Fruit fly (Drosophila melanogaster) whole organism, embryonic: ENCODE measurements around the gene Rpt6.
A peak's percentile ranks its signal among the peaks of the same experiment; 100 is the strongest.

Experiments used
- B-H1 ChIP-seq: fragments of 200-800 bp; sonication (Bioruptor generic); IDR thresholded peaks from 3 replicates; pipeline ENCODE4 v1.3.6; 2022; ENCODE audit warnings: missing biosample characterization, missing genetic modification characterization
- Bgb ChIP-seq: fragments of 200-800 bp; sonication (Bioruptor generic); IDR thresholded peaks from 2 replicates; pipeline ENCODE4 v1.3.6; 2022; ENCODE audit warnings: missing biosample characterization, missing genetic modification characterization; ENCODE audit not compliant: partially characterized antibody
- CG10147 ChIP-seq: fragments of 200-800 bp; sonication (Bioruptor generic); optimal IDR thresholded peaks from 2 replicates; lab custom pipeline; 2019; ENCODE audit warnings: missing biosample characterization, mild to moderate bottlenecking, missing genetic modification characterization, moderate library complexity
- CG12391 ChIP-seq: fragments of 200-800 bp; sonication (Bioruptor generic); optimal IDR thresholded peaks from 3 replicates; lab custom pipeline; 2018; ENCODE audit warnings: missing biosample characterization, mild to moderate bottlenecking, missing genetic modification characterization, moderate library complexity
- CG13287 ChIP-seq: fragments of 200-800 bp; sonication (Bioruptor generic); IDR thresholded peaks from 2 replicates; pipeline ENCODE4 v1.3.6; 2022; ENCODE audit warnings: missing biosample characterization, missing genetic modification characterization; ENCODE audit not compliant: partially characterized antibody
- CG14014 ChIP-seq: fragments of 200-800 bp; sonication (Bioruptor generic); IDR thresholded peaks from 2 replicates; pipeline ENCODE4 v1.3.6; 2022; ENCODE audit warnings: missing biosample characterization, missing genetic modification characterization
- CG17912 ChIP-seq: fragments of 200-800 bp; sonication (Bioruptor generic); optimal IDR thresholded peaks from 2 replicates; lab custom pipeline; 2018; ENCODE audit warnings: missing biosample characterization, mild to moderate bottlenecking, missing genetic modification characterization
- CG18619 ChIP-seq: fragments of 200-800 bp; sonication (Bioruptor generic); optimal IDR thresholded peaks from 3 replicates; lab custom pipeline; 2017; ENCODE audit warnings: missing biosample characterization, mild to moderate bottlenecking, missing genetic modification characterization
- CG18764 ChIP-seq: fragments of 200-800 bp; sonication (Bioruptor generic); optimal IDR thresholded peaks from 3 replicates; lab custom pipeline; 2016; ENCODE audit warnings: missing biosample characterization, missing genetic modification characterization
- CG2678 ChIP-seq: fragments of 200-800 bp; sonication (Bioruptor generic); optimal IDR thresholded peaks from 3 replicates; lab custom pipeline; 2019; ENCODE audit warnings: missing biosample characterization, mild to moderate bottlenecking, missing genetic modification characterization, moderate library complexity
- CG31441 ChIP-seq: fragments of 200-800 bp; sonication (Bioruptor generic); IDR thresholded peaks from 2 replicates; pipeline ENCODE4 v1.3.6; 2022; ENCODE audit warnings: missing biosample characterization, missing genetic modification characterization
- CG3163 ChIP-seq: fragments of 200-800 bp; sonication (Bioruptor generic); optimal IDR thresholded peaks from 3 replicates; lab custom pipeline; 2016; ENCODE audit warnings: missing biosample characterization, missing genetic modification characterization
- CG33213 ChIP-seq: fragments of 200-800 bp; sonication (Bioruptor generic); optimal IDR thresholded peaks from 3 replicates; lab custom pipeline; 2016; ENCODE audit warnings: missing biosample characterization, missing genetic modification characterization
- CG33557 ChIP-seq: fragments of 200-800 bp; sonication (Bioruptor generic); optimal IDR thresholded peaks from 2 replicates; lab custom pipeline; 2019; ENCODE audit warnings: missing biosample characterization, mild to moderate bottlenecking, missing genetic modification characterization, moderate library complexity
- CG34422 ChIP-seq: fragments of 200-800 bp; sonication (Bioruptor generic); IDR thresholded peaks from 3 replicates; pipeline ENCODE4 v1.3.6; 2022; ENCODE audit warnings: missing biosample characterization, missing genetic modification characterization
- CG3847 ChIP-seq: fragments of 200-800 bp; sonication (Bioruptor generic); IDR thresholded peaks from 2 replicates; pipeline ENCODE4 v1.3.6; 2022; ENCODE audit warnings: missing biosample characterization, missing genetic modification characterization
- CG4707 ChIP-seq: fragments of 200-800 bp; sonication (Bioruptor generic); optimal IDR thresholded peaks from 2 replicates; lab custom pipeline; 2018; ENCODE audit warnings: missing biosample characterization, mild to moderate bottlenecking, missing genetic modification characterization, moderate library complexity
- CG7987 ChIP-seq: fragments of 200-800 bp; sonication (Bioruptor generic); optimal IDR thresholded peaks from 2 replicates; lab custom pipeline; 2018; ENCODE audit warnings: missing biosample characterization, mild to moderate bottlenecking, missing genetic modification characterization, moderate library complexity
- CG9797 ChIP-seq: fragments of 200-800 bp; sonication (Bioruptor generic); optimal IDR thresholded peaks from 3 replicates; lab custom pipeline; 2018; ENCODE audit warnings: missing biosample characterization, mild to moderate bottlenecking, missing genetic modification characterization
- CG9817 ChIP-seq: fragments of 200-800 bp; sonication (Bioruptor generic); optimal IDR thresholded peaks from 2 replicates; lab custom pipeline; 2018; ENCODE audit warnings: missing biosample characterization, mild to moderate bottlenecking, missing genetic modification characterization, moderate library complexity
- Dp ChIP-seq: fragments of 200-800 bp; sonication (Bioruptor generic); optimal IDR thresholded peaks from 2 replicates; lab custom pipeline; 2018; ENCODE audit warnings: missing biosample characterization, mild to moderate bottlenecking, missing genetic modification characterization, moderate library complexity
- Eip74EF ChIP-seq, 2 experiments: fragments of 200-800 bp in 1 of 2; fragments of >200 bp in 1 of 2; sonication (Bioruptor generic) in 1 of 2; optimal IDR thresholded peaks; 2 replicates each; lab custom pipeline; 2017 to 2019; ENCODE audit warnings: missing biosample characterization in 2 of 2, missing genetic modification characterization in 2 of 2, mild to moderate bottlenecking in 1 of 2, moderate library complexity in 1 of 2
- H2.0 ChIP-seq: fragments of 200-800 bp; sonication (Bioruptor generic); IDR thresholded peaks from 2 replicates; pipeline ENCODE4 v1.3.6; 2022; ENCODE audit warnings: missing biosample characterization, missing genetic modification characterization
- Med ChIP-seq: fragments of 200-800 bp; sonication (Bioruptor generic); peaks from one replicate; lab custom pipeline; 2016; ENCODE audit warnings: missing biosample characterization, missing genetic modification characterization, mild to moderate bottlenecking, inconsistent platforms, moderate library complexity
- Meics ChIP-seq: fragments of 200-800 bp; sonication (Bioruptor generic); optimal IDR thresholded peaks from 2 replicates; lab custom pipeline; 2017; ENCODE audit warnings: missing biosample characterization, mild to moderate bottlenecking, missing genetic modification characterization
- Poxn ChIP-seq: fragments of 200-800 bp; sonication (Bioruptor generic); IDR thresholded peaks from 2 replicates; pipeline ENCODE4 v1.3.6; 2022; ENCODE audit warnings: missing biosample characterization, missing genetic modification characterization
- Sry-δ ChIP-seq: fragments of 200-800 bp; sonication (Bioruptor generic); optimal IDR thresholded peaks from 2 replicates; lab custom pipeline; 2016; ENCODE audit warnings: missing biosample characterization, missing genetic modification characterization
- Trl ChIP-seq, 3 experiments: fragments of >200 bp in 2 of 3; fragments of 200-800 bp in 1 of 3; sonication (Bioruptor generic) in 1 of 3; optimal IDR thresholded peaks; 2 replicates in 1 of 3; 3 replicates in 2 of 3; lab custom pipeline; 2016 to 2017; ENCODE audit warnings: missing biosample characterization in 1 of 3, missing genetic modification characterization in 1 of 3
- bigmax ChIP-seq: fragments of 200-800 bp; sonication (Bioruptor generic); optimal IDR thresholded peaks from 2 replicates; lab custom pipeline; 2018; ENCODE audit warnings: missing biosample characterization, mild to moderate bottlenecking, missing genetic modification characterization
- crp ChIP-seq, 2 experiments: fragments of 200-800 bp; sonication (Bioruptor generic); optimal IDR thresholded peaks; 2 replicates in 1 of 2; 3 replicates in 1 of 2; lab custom pipeline; 2017; ENCODE audit warnings: missing biosample characterization in 2 of 2, missing genetic modification characterization in 2 of 2, mild to moderate bottlenecking in 1 of 2, moderate library complexity in 1 of 2
- dysf ChIP-seq: fragments of 200-800 bp; sonication (Bioruptor generic); IDR thresholded peaks from 3 replicates; pipeline ENCODE4 v1.3.6; 2022; ENCODE audit warnings: missing biosample characterization, missing genetic modification characterization
- en ChIP-seq: fragments of 200-800 bp; sonication (Bioruptor generic); optimal IDR thresholded peaks from 2 replicates; lab custom pipeline; 2016; ENCODE audit warnings: missing biosample characterization, missing genetic modification characterization
- gfzf ChIP-seq: fragments of 200-800 bp; sonication (Bioruptor generic); optimal IDR thresholded peaks from 2 replicates; lab custom pipeline; 2016; ENCODE audit warnings: missing biosample characterization, mild to moderate bottlenecking, missing genetic modification characterization, moderate library complexity
- nmo ChIP-seq: fragments of 200-800 bp; sonication (Bioruptor generic); optimal IDR thresholded peaks from 2 replicates; lab custom pipeline; 2018; ENCODE audit warnings: missing biosample characterization, mild to moderate bottlenecking, missing genetic modification characterization, moderate library complexity
- odd ChIP-seq: fragments of 200-800 bp; sonication (Bioruptor generic); optimal IDR thresholded peaks from 2 replicates; lab custom pipeline; 2017; ENCODE audit warnings: missing biosample characterization, mild to moderate bottlenecking, missing genetic modification characterization
- onecut ChIP-seq: fragments of 200-800 bp; sonication (Bioruptor generic); IDR thresholded peaks from 2 replicates; pipeline ENCODE4 v1.3.6; 2022; ENCODE audit warnings: missing biosample characterization, missing genetic modification characterization
- pho ChIP-seq: fragments of 200-800 bp; sonication (Bioruptor generic); optimal IDR thresholded peaks from 2 replicates; lab custom pipeline; 2016; ENCODE audit warnings: missing biosample characterization, missing genetic modification characterization
- phol ChIP-seq: fragments of 200-800 bp; sonication (Bioruptor generic); optimal IDR thresholded peaks from 3 replicates; lab custom pipeline; 2018; ENCODE audit warnings: missing biosample characterization, mild to moderate bottlenecking, missing genetic modification characterization, moderate library complexity
- pum ChIP-seq: fragments of 200-800 bp; sonication (Bioruptor generic); optimal IDR thresholded peaks from 2 replicates; lab custom pipeline; 2016; ENCODE audit warnings: missing biosample characterization, missing genetic modification characterization
- pzg ChIP-seq: fragments of 200-800 bp; sonication (Bioruptor generic); optimal IDR thresholded peaks from 3 replicates; lab custom pipeline; 2018; ENCODE audit warnings: missing biosample characterization, mild to moderate bottlenecking, missing genetic modification characterization, moderate library complexity
- salm ChIP-seq: fragments of 200-800 bp; sonication (Bioruptor generic); optimal IDR thresholded peaks from 2 replicates; lab custom pipeline; 2018; ENCODE audit warnings: missing biosample characterization, mild to moderate bottlenecking, missing genetic modification characterization
- sisA ChIP-seq: fragments of 200-800 bp; sonication (Bioruptor generic); IDR thresholded peaks from 2 replicates; pipeline ENCODE4 v1.3.6; 2022; ENCODE audit warnings: missing biosample characterization, missing genetic modification characterization
- sqz ChIP-seq: fragments of 200-800 bp; sonication (Bioruptor generic); optimal IDR thresholded peaks from 3 replicates; lab custom pipeline; 2018; ENCODE audit warnings: missing biosample characterization, mild to moderate bottlenecking, missing genetic modification characterization
- trem ChIP-seq: fragments of 200-800 bp; optimal IDR thresholded peaks from 3 replicates; lab custom pipeline; 2019; ENCODE audit warnings: missing biosample characterization, mild to moderate bottlenecking, missing genetic modification characterization, moderate library complexity
- zf30C ChIP-seq: fragments of 200-800 bp; sonication (Bioruptor generic); optimal IDR thresholded peaks from 3 replicates; lab custom pipeline; 2018; ENCODE audit warnings: missing biosample characterization, mild to moderate bottlenecking, missing genetic modification characterization

Gene Rpt6

DNA sequence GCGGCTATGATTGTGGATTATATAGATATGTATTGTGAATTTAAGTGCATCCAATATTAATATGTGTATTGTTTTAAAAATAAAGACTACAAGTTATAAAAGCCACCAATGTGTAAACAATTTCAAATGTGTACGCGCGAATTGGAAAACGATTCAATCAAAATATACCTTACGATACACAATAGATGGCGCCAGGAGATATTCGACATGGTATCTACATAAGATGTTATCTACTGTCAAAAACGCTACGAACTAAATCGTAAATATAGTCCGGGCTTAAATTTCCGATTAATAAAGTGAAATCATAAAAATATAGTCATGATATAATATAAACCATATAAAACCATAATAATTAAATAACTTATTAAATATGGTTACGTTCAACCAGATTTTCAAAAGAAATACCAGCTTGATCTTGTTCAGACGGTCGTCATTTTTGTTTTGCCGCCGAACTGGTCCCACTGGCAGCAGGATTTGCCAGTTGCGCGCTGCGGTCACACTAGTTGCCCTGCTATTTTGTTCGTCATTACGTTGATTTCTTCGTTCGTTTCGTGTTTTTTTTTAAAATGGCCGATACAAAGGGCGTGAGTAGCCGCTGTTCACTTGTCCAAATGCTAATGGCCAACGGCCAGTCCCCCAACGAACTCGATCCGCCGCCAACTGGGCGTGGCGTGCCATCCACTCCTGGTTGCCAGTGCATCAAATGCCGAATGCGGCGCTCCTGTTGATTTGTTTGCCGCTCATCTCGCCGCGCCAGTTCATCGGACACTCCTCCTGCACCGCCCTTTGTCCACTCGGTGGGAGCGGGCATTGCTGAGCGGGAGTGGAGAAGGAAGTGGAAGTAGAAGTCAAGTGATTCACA, 42.2 kb downstream of the Rpt6 start, which contains the start of gene Septin1 (continued):
- TF ChIP-seq CG7987 (no peak), Bgb (GFP tag; lab: Robert Waterston, UW) (0 out of 2 replicates have a peak, but pooled peaks have one; percentile 40)

DNA sequence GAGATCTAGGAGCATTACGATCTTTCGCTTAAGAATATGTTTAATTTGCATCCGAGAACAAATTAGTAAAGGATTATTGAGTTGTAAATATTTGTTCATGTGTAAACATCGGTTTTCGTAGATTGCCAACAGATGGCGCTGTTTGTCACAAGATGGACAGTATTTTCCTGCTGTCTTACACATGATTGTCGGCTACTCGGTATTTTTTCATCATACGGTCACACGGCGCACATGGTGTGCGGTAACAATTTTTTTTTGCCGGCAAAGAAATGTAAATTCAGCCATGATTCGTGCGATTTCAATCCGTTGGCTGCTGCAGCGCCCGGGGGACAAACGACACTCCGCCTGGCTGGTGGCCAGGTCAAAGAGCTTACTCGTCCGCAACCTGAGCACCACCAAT, 47.0 kb downstream of the Rpt6 start, which contains the start of the genes bbx and waw:
TSS of gene bbx (plus strand) at position 151 of the 400 bp plus-strand sequence.
TSS of gene waw (plus strand) at position 151 of the 400 bp plus-strand sequence.
- TF ChIP-seq pho (peak; percentile 18), Meics (GFP tag; lab: Kevin White, UChicago) (no peak), gfzf (GFP tag; lab: Kevin White, UChicago) (peak; percentile 87), sisA (GFP tag; lab: Robert Waterston, UW) (no peak), H2.0 (GFP tag; lab: Robert Waterston, UW) (0 out of 2 replicates have a peak, but pooled peaks have one; percentile 10), Trl (optimal IDR thresholded peaks at IDR 0.05; lab: Kevin White, UChicago) (no peak), Trl (GFP tag; optimal IDR thresholded peaks at IDR 0.05; lab: Kevin White, UChicago) (peak; percentile 25), en (GFP tag; lab: Kevin White, UChicago) (no peak), Med (GFP tag; lab: Kevin White, UChicago) (peak; percentile 75), CG31441 (no peak), pum (GFP tag; lab: Kevin White, UChicago) (no peak), Dp (GFP tag; lab: Kevin White, UChicago) (peak; percentile 54), CG18619 (GFP tag; lab: Kevin White, UChicago) (peak; percentile 6), CG3163 (GFP tag; lab: Kevin White, UChicago) (no peak), CG34422 (GFP tag; lab: Robert Waterston, UW) (peak; percentile 81; the same call in 1 of the 3 replicates), CG13287 (GFP tag; lab: Robert Waterston, UW) (peak; percentile 29; the same call in 1 of the 2 replicates), CG3847 (GFP tag; lab: Robert Waterston, UW) (peak; percentile 27; the same call in 1 of the 2 replicates), onecut (GFP tag; lab: Robert Waterston, UW) (peak; percentile 48), bigmax (GFP tag; lab: Kevin White, UChicago) (peak; percentile 23), Poxn (GFP tag; lab: Robert Waterston, UW) (no peak), CG18764 (GFP tag; lab: Kevin White, UChicago) (peak; percentile 6), pzg (peak; percentile 77), CG33213 (peak; percentile 66), Eip74EF (GFP tag; optimal IDR thresholded peaks at IDR 0.05; lab: Kevin White, UChicago) (no peak), B-H1 (GFP tag; lab: Robert Waterston, UW) (no peak), dysf (GFP tag; lab: Robert Waterston, UW) (no peak), CG12391 (tag; lab: Kevin White, UChicago) (peak; percentile 11), CG10147 (no peak), trem (peak; percentile 60), CG14014 (GFP tag; lab: Robert Waterston, UW) (peak; percentile 19; the same call in 1 of the 2 replicates), odd (no peak), CG9817 (tag; lab: Kevin White, UChicago) (peak; percentile 8), zf30C (peak; percentile 55), CG9797 (peak; percentile 87), sqz (GFP tag; lab: Kevin White, UChicago) (peak; percentile 86), salm (no peak), CG2678 (no peak), CG17912 (GFP tag; lab: Kevin White, UChicago) (peak; percentile 66), crp (GFP tag; optimal IDR thresholded peaks at IDR 0.05; lab: Kevin White, UChicago) (peak in 1 of 2 experiments; percentile 43), CG4707 (GFP tag; lab: Kevin White, UChicago) (peak; percentile 17), phol (peak; percentile 46), nmo (GFP tag; lab: Kevin White, UChicago) (peak; percentile 35), Sry-δ (GFP tag; lab: Kevin White, UChicago) (peak; percentile 7), CG33557 (GFP tag; lab: Kevin White, UChicago) (peak; percentile 45)
